Worm (Caenorhabditis elegans) whole organism, mixed stage, embryonic: Measurements from ENCODE around the gene F49F1.14.
A peak's percentile ranks its signal among the peaks of the same experiment; 100 is the strongest.

Source experiments
- M03D4.4 ChIP-seq: sonication (generic microtip); optimal IDR thresholded peaks from 2 replicates; lab custom pipeline; 2017; ENCODE audit warnings: mild to moderate bottlenecking, missing genetic modification characterization, missing compliant biosample characterization
- bed-3 ChIP-seq: fragments of 200-800 bp; sonication (Bioruptor generic); optimal IDR thresholded peaks from 3 replicates; lab custom pipeline; 2018; ENCODE audit warnings: mild to moderate bottlenecking, missing genetic modification characterization, moderate library complexity, missing compliant biosample characterization
- ceh-43 ChIP-seq: fragments of 200-800 bp; sonication (Bioruptor generic); optimal IDR thresholded peaks from 2 replicates; lab custom pipeline; 2018; ENCODE audit warnings: mild to moderate bottlenecking, missing genetic modification characterization, moderate library complexity, missing compliant biosample characterization
- ceh-83 ChIP-seq: fragments of 200-800 bp; sonication (Bioruptor generic); optimal IDR thresholded peaks from 2 replicates; lab custom pipeline; 2018; ENCODE audit warnings: mild to moderate bottlenecking, missing genetic modification characterization, missing compliant biosample characterization
- ces-1 ChIP-seq: fragments of 150-350 bp; optimal IDR thresholded peaks from 2 replicates; lab custom pipeline; 2014; ENCODE audit warnings: missing biosample characterization, missing genetic modification reagents, missing genetic modification characterization
- drap-1 ChIP-seq: fragments of 200-800 bp; sonication (Bioruptor generic); optimal IDR thresholded peaks from 3 replicates; lab custom pipeline; 2018; ENCODE audit warnings: mild to moderate bottlenecking, missing genetic modification characterization, missing compliant biosample characterization
- elt-3 ChIP-seq: fragments of 150-350 bp; optimal IDR thresholded peaks from 2 replicates; lab custom pipeline; 2014; ENCODE audit warnings: missing biosample characterization, missing genetic modification characterization
- flh-1 ChIP-seq: fragments of 200-800 bp; sonication (Bioruptor generic); optimal IDR thresholded peaks from 2 replicates; lab custom pipeline; 2018; ENCODE audit warnings: mild to moderate bottlenecking, missing genetic modification characterization, moderate library complexity, missing compliant biosample characterization
- ham-2 ChIP-seq: fragments of 200-800 bp; sonication (Bioruptor generic); optimal IDR thresholded peaks from 2 replicates; lab custom pipeline; 2018; ENCODE audit warnings: mild to moderate bottlenecking, missing genetic modification characterization, missing compliant biosample characterization
- hlh-1 ChIP-seq: fragments of 150-350 bp; optimal IDR thresholded peaks from 2 replicates; lab custom pipeline; 2014; ENCODE audit warnings: missing biosample characterization, missing genetic modification reagents, missing genetic modification characterization
- lin-13 ChIP-seq: fragments of 150-350 bp; optimal IDR thresholded peaks from 2 replicates; lab custom pipeline; 2014; ENCODE audit warnings: missing biosample characterization, missing genetic modification characterization
- lsy-2 ChIP-seq: fragments of 150-350 bp; optimal IDR thresholded peaks from 2 replicates; lab custom pipeline; 2014; ENCODE audit warnings: missing biosample characterization, missing genetic modification characterization
- mab-5 ChIP-seq: fragments of 150-350 bp; optimal IDR thresholded peaks from 2 replicates; lab custom pipeline; 2014; ENCODE audit warnings: missing biosample characterization, missing genetic modification characterization
- mep-1 ChIP-seq: fragments of 150-350 bp; optimal IDR thresholded peaks from 2 replicates; lab custom pipeline; 2017; ENCODE audit warnings: missing biosample characterization, missing genetic modification reagents, missing genetic modification characterization, inconsistent platforms
- mls-2 ChIP-seq: sonication (generic microtip); optimal IDR thresholded peaks from 2 replicates; lab custom pipeline; 2016; ENCODE audit warnings: mild to moderate bottlenecking, missing genetic modification characterization, moderate library complexity, missing compliant biosample characterization
- nhr-12 ChIP-seq: fragments of 150-350 bp; optimal IDR thresholded peaks from 2 replicates; lab custom pipeline; 2014; ENCODE audit warnings: missing biosample characterization, missing genetic modification characterization
- nhr-2 ChIP-seq: fragments of 150-350 bp; optimal IDR thresholded peaks from 2 replicates; lab custom pipeline; 2014; ENCODE audit warnings: missing biosample characterization, missing genetic modification characterization
- nhr-237 ChIP-seq: fragments of 150-350 bp; optimal IDR thresholded peaks from 2 replicates; lab custom pipeline; 2014; ENCODE audit warnings: missing biosample characterization, missing genetic modification characterization
- nhr-28 ChIP-seq: fragments of 150-350 bp; optimal IDR thresholded peaks from 2 replicates; lab custom pipeline; 2014; ENCODE audit warnings: missing biosample characterization, missing genetic modification characterization
- pha-4 ChIP-seq: fragments of 150-350 bp; optimal IDR thresholded peaks from 2 replicates; lab custom pipeline; 2018; ENCODE audit warnings: missing biosample characterization, missing genetic modification reagents, missing genetic modification characterization
- sem-2 ChIP-seq: fragments of 200-800 bp; sonication (Bioruptor generic); optimal IDR thresholded peaks from 2 replicates; lab custom pipeline; 2018; ENCODE audit warnings: mild to moderate bottlenecking, missing genetic modification characterization, missing compliant biosample characterization
- snpc-4 ChIP-seq: fragments of 150-350 bp; optimal IDR thresholded peaks from 2 replicates; lab custom pipeline; 2014; ENCODE audit warnings: missing biosample characterization, missing genetic modification characterization
- unc-120 ChIP-seq: sonication (generic microtip); optimal IDR thresholded peaks from 2 replicates; lab custom pipeline; 2017; ENCODE audit warnings: missing genetic modification characterization, missing compliant biosample characterization; ENCODE audit not compliant: poor library complexity, severe bottlenecking
- unc-39 ChIP-seq: fragments of 150-350 bp; optimal IDR thresholded peaks from 2 replicates; lab custom pipeline; 2014; ENCODE audit warnings: missing biosample characterization, missing genetic modification characterization
- unc-62 ChIP-seq: fragments of 150-350 bp; optimal IDR thresholded peaks from 2 replicates; lab custom pipeline; 2014; ENCODE audit warnings: missing biosample characterization, missing genetic modification reagents, missing genetic modification characterization
- zip-8 ChIP-seq: fragments of 150-350 bp; optimal IDR thresholded peaks from 2 replicates; lab custom pipeline; 2014; ENCODE audit warnings: missing biosample characterization, missing genetic modification characterization
- ztf-11 ChIP-seq: fragments of 150-350 bp; optimal IDR thresholded peaks from 2 replicates; lab custom pipeline; 2014; ENCODE audit warnings: missing biosample characterization, missing genetic modification characterization

The F49F1.14 gene

ce11 chrIV:4085787-4086262, 26.5 kb downstream of the F49F1.14 start, which contains the start of gene C35B1.2:
Gene C35B1.2 (plus strand): TSS chrIV:4086212.
- TF ChIP-seq mab-5 (tag; lab: Kevin White, UChicago), result no peak
- TF ChIP-seq M03D4.4 (tag; lab: Kevin White, UChicago), result no peak
- no peak for TF ChIP-seq ceh-43 (GFP tag; lab: Kevin White, UChicago)
- TF ChIP-seq lsy-2, result peak; percentile 9
- no peak for TF ChIP-seq nhr-2 (tag; lab: Kevin White, UChicago)
- peak; percentile 13 for TF ChIP-seq ces-1 (GFP tag; lab: Kevin White, UChicago)
- TF ChIP-seq nhr-237 (tag; lab: Kevin White, UChicago), result no peak

- TF ChIP-seq ceh-83, result no peak
- no peak for TF ChIP-seq mls-2 (tag; lab: Kevin White, UChicago)
- TF ChIP-seq snpc-4 (tag; lab: Kevin White, UChicago), result no peak
- TF ChIP-seq drap-1 (GFP tag; lab: Kevin White, UChicago), result no peak
- no peak for TF ChIP-seq bed-3 (GFP tag; lab: Kevin White, UChicago)
- TF ChIP-seq, all 35 proteins: peak for 0
Observed at ce11 chrIV:4085022-4085421, 27.3 kb downstream of the F49F1.14 start.

- TF ChIP-seq lsy-2 (no peak), hlh-1 (tag; lab: Kevin White, UChicago) (no peak), elt-3 (tag; lab: Kevin White, UChicago) (no peak), ceh-43 (GFP tag; lab: Kevin White, UChicago) (no peak), flh-1 (no peak), lin-13 (tag; lab: Kevin White, UChicago) (no peak), ham-2 (GFP tag; lab: Kevin White, UChicago) (no peak), nhr-12 (tag; lab: Kevin White, UChicago) (no peak), sem-2 (GFP tag; lab: Kevin White, UChicago) (no peak), drap-1 (GFP tag; lab: Kevin White, UChicago) (no peak), nhr-28 (tag; lab: Kevin White, UChicago) (no peak), ces-1 (GFP tag; lab: Kevin White, UChicago) (no peak), snpc-4 (tag; lab: Kevin White, UChicago) (no peak), ztf-11 (tag; lab: Kevin White, UChicago) (no peak), unc-120 (tag; lab: Kevin White, UChicago) (no peak)
- TF ChIP-seq, all 35 proteins: peak for 0
Observed at ce11 chrIV:4084109-4084508, 28.2 kb downstream of the F49F1.14 start, which contains the start of gene C35B1.5. Gene C35B1.5 (minus strand): TSS chrIV:4084209.

- TF ChIP-seq ham-2 (GFP tag; lab: Kevin White, UChicago) (no peak), lin-13 (tag; lab: Kevin White, UChicago) (no peak), unc-120 (tag; lab: Kevin White, UChicago) (no peak), unc-39 (tag; lab: Kevin White, UChicago) (no peak), sem-2 (GFP tag; lab: Kevin White, UChicago) (no peak), ces-1 (GFP tag; lab: Kevin White, UChicago) (no peak), M03D4.4 (tag; lab: Kevin White, UChicago) (no peak), nhr-2 (tag; lab: Kevin White, UChicago) (no peak), snpc-4 (tag; lab: Kevin White, UChicago) (no peak), lsy-2 (no peak), pha-4 (tag; lab: Kevin White, UChicago) (no peak), mls-2 (tag; lab: Kevin White, UChicago) (no peak), bed-3 (GFP tag; lab: Kevin White, UChicago) (no peak), unc-62 (GFP tag; lab: Kevin White, UChicago) (no peak), ztf-11 (tag; lab: Kevin White, UChicago) (no peak), nhr-12 (tag; lab: Kevin White, UChicago) (no peak), drap-1 (GFP tag; lab: Kevin White, UChicago) (no peak)
Observed at ce11 chrIV:4083094-4083493, 29.2 kb downstream of the F49F1.14 start.

- TF ChIP-seq M03D4.4 (tag; lab: Kevin White, UChicago) (no peak), zip-8 (tag; lab: Kevin White, UChicago) (no peak), lsy-2 (no peak), elt-3 (tag; lab: Kevin White, UChicago) (no peak), mep-1 (tag; lab: Kevin White, UChicago) (no peak), unc-120 (tag; lab: Kevin White, UChicago) (no peak), nhr-28 (tag; lab: Kevin White, UChicago) (no peak), nhr-2 (tag; lab: Kevin White, UChicago) (no peak), ceh-83 (no peak)
Observed at ce11 chrIV:4082599-4082998, 29.7 kb downstream of the F49F1.14 start.
